Fruit fly (Drosophila melanogaster) whole organism, embryonic: ENCODE data around the gene CG5928.

ENCODE experiments used
- Asciz ChIP-seq: fragments of 200-800 bp; sonication (Bioruptor generic); optimal IDR thresholded peaks from 2 replicates; lab custom pipeline; 2017; ENCODE audit warnings: missing biosample characterization, mild to moderate bottlenecking, missing genetic modification characterization, missing genetic modification reagents
- C15 ChIP-seq: fragments of 200-800 bp; sonication (Bioruptor generic); IDR thresholded peaks from 3 replicates; pipeline ENCODE4 v1.3.6; 2022; ENCODE audit warnings: missing biosample characterization, missing genetic modification characterization
- CG11398 ChIP-seq: fragments of 200-800 bp; sonication (Bioruptor generic); optimal IDR thresholded peaks from 2 replicates; lab custom pipeline; 2016; ENCODE audit warnings: missing biosample characterization, missing genetic modification characterization
- CG12659 ChIP-seq: fragments of 200-800 bp; sonication (Bioruptor generic); optimal IDR thresholded peaks from 3 replicates; lab custom pipeline; 2017; ENCODE audit warnings: mild to moderate bottlenecking, missing biosample characterization, missing genetic modification reagents, missing genetic modification characterization
- CG13287 ChIP-seq: fragments of 200-800 bp; sonication (Bioruptor generic); IDR thresholded peaks from 2 replicates; pipeline ENCODE4 v1.3.6; 2022; ENCODE audit warnings: missing biosample characterization, missing genetic modification characterization; ENCODE audit not compliant: partially characterized antibody
- CG14014 ChIP-seq: fragments of 200-800 bp; sonication (Bioruptor generic); IDR thresholded peaks from 2 replicates; pipeline ENCODE4 v1.3.6; 2022; ENCODE audit warnings: missing biosample characterization, missing genetic modification characterization
- CG14860 ChIP-seq: fragments of 200-800 bp; sonication (Bioruptor generic); IDR thresholded peaks from 3 replicates; pipeline ENCODE4 v1.3.6; 2022; ENCODE audit warnings: missing biosample characterization, missing genetic modification characterization; ENCODE audit not compliant: partially characterized antibody
- CG15696 ChIP-seq: fragments of 200-800 bp; sonication (Bioruptor generic); optimal IDR thresholded peaks from 2 replicates; lab custom pipeline; 2019; ENCODE audit warnings: missing biosample characterization, mild to moderate bottlenecking, missing genetic modification characterization, moderate library complexity
- CG1647 ChIP-seq: fragments of 200-800 bp; sonication (Bioruptor generic); optimal IDR thresholded peaks from 3 replicates; lab custom pipeline; 2016; ENCODE audit warnings: missing biosample characterization, missing genetic modification characterization
- CG17328 ChIP-seq: fragments of 200-800 bp; sonication (Bioruptor generic); IDR thresholded peaks from 2 replicates; pipeline ENCODE4 v1.3.6; 2022; ENCODE audit warnings: missing biosample characterization, missing genetic modification characterization
- CG30020 ChIP-seq: fragments of 200-800 bp; optimal IDR thresholded peaks from 2 replicates; lab custom pipeline; 2019; ENCODE audit warnings: missing biosample characterization, mild to moderate bottlenecking, missing genetic modification characterization, moderate library complexity
- CG30403 ChIP-seq: fragments of 200-800 bp; sonication (Bioruptor generic); optimal IDR thresholded peaks from 3 replicates; lab custom pipeline; 2016; ENCODE audit warnings: missing biosample characterization, missing genetic modification characterization
- CG31441 ChIP-seq: fragments of 200-800 bp; sonication (Bioruptor generic); IDR thresholded peaks from 2 replicates; pipeline ENCODE4 v1.3.6; 2022; ENCODE audit warnings: missing biosample characterization, missing genetic modification characterization
- CG3726 ChIP-seq: fragments of 200-800 bp; sonication (Bioruptor generic); IDR thresholded peaks from 3 replicates; pipeline ENCODE4, ENCODE4 v1.3.6; 2022; ENCODE audit warnings: missing biosample characterization, missing genetic modification characterization
- CG6765 ChIP-seq: fragments of 200-800 bp; sonication (Bioruptor generic); optimal IDR thresholded peaks from 3 replicates; lab custom pipeline; 2017; ENCODE audit warnings: missing biosample characterization, mild to moderate bottlenecking, missing genetic modification characterization
- CG6813 ChIP-seq: fragments of 200-800 bp; sonication (Bioruptor generic); optimal IDR thresholded peaks from 2 replicates; lab custom pipeline; 2017; ENCODE audit warnings: missing biosample characterization, missing genetic modification characterization, mild to moderate bottlenecking, moderate library complexity, missing genetic modification reagents
- CG9609 ChIP-seq: fragments of 200-800 bp; sonication (Bioruptor generic); optimal IDR thresholded peaks from 3 replicates; lab custom pipeline; 2016; ENCODE audit warnings: missing biosample characterization, missing genetic modification characterization
- Dref ChIP-seq: fragments of 200-800 bp; sonication (Bioruptor generic); IDR thresholded peaks from 2 replicates; pipeline ENCODE4 v1.3.6; 2022; ENCODE audit warnings: missing biosample characterization, missing genetic modification characterization
- Fer3 ChIP-seq: fragments of 200-800 bp; sonication (Bioruptor generic); optimal IDR thresholded peaks from 2 replicates; lab custom pipeline; 2018; ENCODE audit warnings: missing biosample characterization, mild to moderate bottlenecking, missing genetic modification characterization, moderate library complexity
- GATAe ChIP-seq: fragments of 200-800 bp; sonication (Bioruptor generic); conservative IDR thresholded peaks from 2 replicates; pipeline ENCODE4 v1.3.6; 2022; ENCODE audit warnings: missing biosample characterization, missing genetic modification characterization
- Hr3 ChIP-seq: fragments of 200-800 bp; sonication (Bioruptor generic); optimal IDR thresholded peaks from 3 replicates; lab custom pipeline; 2016; ENCODE audit warnings: missing biosample characterization, missing genetic modification characterization
- Jarid2 ChIP-seq: fragments of 200-800 bp; sonication (Bioruptor generic); optimal IDR thresholded peaks from 3 replicates; lab custom pipeline; 2017; ENCODE audit warnings: mild to moderate bottlenecking, missing biosample characterization, missing genetic modification reagents, missing genetic modification characterization
- Kr ChIP-seq: fragments of 200-800 bp; sonication (Bioruptor generic); optimal IDR thresholded peaks from 2 replicates; lab custom pipeline; 2017; ENCODE audit warnings: missing biosample characterization, mild to moderate bottlenecking, missing genetic modification characterization
- Mes4 ChIP-seq: fragments of 200-800 bp; sonication (Bioruptor generic); optimal IDR thresholded peaks from 2 replicates; lab custom pipeline; 2016; ENCODE audit warnings: missing biosample characterization, missing genetic modification characterization
- Nf-YA ChIP-seq: fragments of 200-800 bp; sonication (Bioruptor generic); IDR thresholded peaks from 2 replicates; pipeline ENCODE4 v1.3.6; 2022; ENCODE audit warnings: missing biosample characterization, missing genetic modification characterization
- Opbp ChIP-seq: fragments of 200-800 bp; sonication (Bioruptor generic); IDR thresholded peaks from 3 replicates; pipeline ENCODE4 v1.3.6; 2022; ENCODE audit warnings: missing biosample characterization, missing genetic modification characterization; ENCODE audit not compliant: partially characterized antibody
- PHDP ChIP-seq: fragments of 200-800 bp; sonication (Bioruptor generic); optimal IDR thresholded peaks from 3 replicates; lab custom pipeline; 2018; ENCODE audit warnings: missing biosample characterization, mild to moderate bottlenecking, missing genetic modification characterization, moderate library complexity
- Tbp ChIP-seq: fragments of >200 bp; optimal IDR thresholded peaks from 2 replicates; lab custom pipeline; 2018; ENCODE audit warnings: missing biosample characterization, missing genetic modification characterization
- al ChIP-seq: fragments of 200-800 bp; sonication (Bioruptor generic); IDR thresholded peaks from 2 replicates; pipeline ENCODE4 v1.3.6; 2022; ENCODE audit warnings: missing biosample characterization, missing genetic modification characterization
- bsh ChIP-seq, 2 experiments: fragments of 200-800 bp; sonication (Bioruptor generic); optimal IDR thresholded peaks; 2 replicates each; lab custom pipeline; 2017 to 2018; ENCODE audit warnings: mild to moderate bottlenecking in 2 of 2, missing biosample characterization in 2 of 2, missing genetic modification characterization in 2 of 2, moderate library complexity in 1 of 2
- btn ChIP-seq: fragments of 200-800 bp; sonication (Bioruptor generic); optimal IDR thresholded peaks from 2 replicates; lab custom pipeline; 2016; ENCODE audit warnings: missing biosample characterization, missing genetic modification characterization
- da ChIP-seq: fragments of 200-800 bp; sonication (Bioruptor generic); optimal IDR thresholded peaks from 2 replicates; lab custom pipeline; 2016; ENCODE audit warnings: missing biosample characterization, missing genetic modification characterization
- dysf ChIP-seq: fragments of 200-800 bp; sonication (Bioruptor generic); IDR thresholded peaks from 3 replicates; pipeline ENCODE4 v1.3.6; 2022; ENCODE audit warnings: missing biosample characterization, missing genetic modification characterization
- ewg ChIP-seq: fragments of 200-800 bp; sonication (Bioruptor generic); optimal IDR thresholded peaks from 3 replicates; lab custom pipeline; 2017; ENCODE audit warnings: mild to moderate bottlenecking, missing biosample characterization, missing genetic modification reagents, missing genetic modification characterization
- gro ChIP-seq: fragments of 200-800 bp; sonication (Bioruptor generic); optimal IDR thresholded peaks from 2 replicates; lab custom pipeline; 2016; ENCODE audit warnings: missing biosample characterization, missing genetic modification characterization
- h ChIP-seq: fragments of >200 bp; optimal IDR thresholded peaks from 2 replicates; lab custom pipeline; 2017
- ham ChIP-seq: fragments of 200-800 bp; sonication (Bioruptor generic); IDR thresholded peaks from 2 replicates; pipeline ENCODE4 v1.3.6; 2022; ENCODE audit warnings: missing biosample characterization, missing genetic modification characterization
- jigr1 ChIP-seq: fragments of 200-800 bp; sonication (Bioruptor generic); IDR thresholded peaks from 3 replicates; pipeline ENCODE4 v1.3.6; 2022; ENCODE audit warnings: missing biosample characterization, missing genetic modification characterization
- org-1 ChIP-seq: fragments of 200-800 bp; sonication (Bioruptor generic); optimal IDR thresholded peaks from 2 replicates; lab custom pipeline; 2017; ENCODE audit warnings: missing biosample characterization, missing genetic modification characterization
- pho ChIP-seq: fragments of 200-800 bp; sonication (Bioruptor generic); optimal IDR thresholded peaks from 2 replicates; lab custom pipeline; 2016; ENCODE audit warnings: missing biosample characterization, missing genetic modification characterization
- pnt ChIP-seq: fragments of 200-800 bp; sonication (Bioruptor generic); optimal IDR thresholded peaks from 3 replicates; lab custom pipeline; 2016; ENCODE audit warnings: missing biosample characterization, missing genetic modification characterization
- prd ChIP-seq, 3 experiments: fragments of >200 bp in 2 of 3; fragments of 200-800 bp in 1 of 3; sonication (Bioruptor generic) in 1 of 3; optimal IDR thresholded peaks in 2 of 3; IDR thresholded peaks in 1 of 3; 2 replicates in 2 of 3; 3 replicates in 1 of 3; pipeline versions ENCODE4 v1.3.6 to Lab custom; 2017 to 2022; ENCODE audit warnings: missing biosample characterization in 1 of 3, missing genetic modification characterization in 1 of 3
- pzg ChIP-seq: fragments of 200-800 bp; sonication (Bioruptor generic); optimal IDR thresholded peaks from 3 replicates; lab custom pipeline; 2018; ENCODE audit warnings: missing biosample characterization, mild to moderate bottlenecking, missing genetic modification characterization, moderate library complexity
- ranshi ChIP-seq: fragments of 200-800 bp; sonication (Bioruptor generic); IDR thresholded peaks from 2 replicates; pipeline ENCODE4 v1.3.6; 2022; ENCODE audit warnings: missing biosample characterization, missing genetic modification characterization
- stwl ChIP-seq: fragments of 200-800 bp; sonication (Bioruptor generic); optimal IDR thresholded peaks from 3 replicates; lab custom pipeline; 2018; ENCODE audit warnings: missing biosample characterization, mild to moderate bottlenecking, missing genetic modification characterization, moderate library complexity
- tll ChIP-seq, 2 experiments: fragments of 200-800 bp in 1 of 2; fragments of >200 bp in 1 of 2; sonication (Bioruptor generic) in 1 of 2; optimal IDR thresholded peaks; 2 replicates each; lab custom pipeline; 2017 to 2019; ENCODE audit warnings: missing biosample characterization in 2 of 2, missing genetic modification characterization in 2 of 2, mild to moderate bottlenecking in 1 of 2, moderate library complexity in 1 of 2
- unpg ChIP-seq: fragments of 200-800 bp; sonication (Bioruptor generic); optimal IDR thresholded peaks from 3 replicates; lab custom pipeline; 2018; ENCODE audit warnings: missing biosample characterization, mild to moderate bottlenecking, missing genetic modification characterization, moderate library complexity
- wek ChIP-seq: fragments of 200-800 bp; sonication (Bioruptor generic); optimal IDR thresholded peaks from 3 replicates; lab custom pipeline; 2018; ENCODE audit warnings: missing biosample characterization, mild to moderate bottlenecking, missing genetic modification characterization, moderate library complexity
- zen2 ChIP-seq: fragments of 200-800 bp; sonication (Bioruptor generic); IDR thresholded peaks from 3 replicates; pipeline ENCODE4 v1.3.6; 2022; ENCODE audit warnings: missing biosample characterization, missing genetic modification characterization; ENCODE audit not compliant: partially characterized antibody

CG5928 gene

dm6 chrX:6067281-6068008 lies at the start of gene CG5928 (continued):
- TF ChIP-seq CG6813 (GFP tag; lab: Kevin White, UChicago) (no peak), ham (GFP tag; lab: Robert Waterston, UW) (no peak), CG30020 (tag; lab: Kevin White, UChicago) (no peak), CG14014 (GFP tag; lab: Robert Waterston, UW) (no peak), ewg (no peak), Asciz (GFP tag; lab: Kevin White, UChicago) (peak; percentile 17), ranshi (GFP tag; lab: Robert Waterston, UW) (0 out of 2 replicates have a peak, but pooled peaks have one; percentile 14), stwl (tag; lab: Kevin White, UChicago) (no peak), GATAe (no peak), zen2 (no peak), Hr3 (GFP tag; lab: Kevin White, UChicago) (no peak), unpg (GFP tag; lab: Kevin White, UChicago) (peak; percentile 10), Opbp (GFP tag; lab: Robert Waterston, UW) (no peak), C15 (no peak), jigr1 (no peak), org-1 (no peak), Nf-YA (GFP tag; lab: Robert Waterston, UW) (no peak), Dref (GFP tag; lab: Robert Waterston, UW) (no peak), CG1647 (GFP tag; lab: Kevin White, UChicago) (no peak), pzg (GFP tag; lab: Kevin White, UChicago) (no peak), Tbp (no peak), CG14860 (GFP tag; lab: Robert Waterston, UW) (no peak), al (GFP tag; lab: Robert Waterston, UW) (no peak), CG3726 (GFP tag; lab: Robert Waterston, UW) (no peak), wek (GFP tag; lab: Kevin White, UChicago) (no peak), CG30403 (GFP tag; lab: Kevin White, UChicago) (peak; percentile 35), Mes4 (GFP tag; lab: Kevin White, UChicago) (no peak), dysf (GFP tag; lab: Robert Waterston, UW) (peak; percentile 44; the same call in 2 of the 3 replicates), Fer3 (tag; lab: Kevin White, UChicago) (peak; percentile 17), pnt (no peak), pho (GFP tag; lab: Kevin White, UChicago) (no peak), h (lab: Kevin White, UChicago) (no peak), btn (GFP tag; lab: Kevin White, UChicago) (no peak), Jarid2 (GFP tag; lab: Kevin White, UChicago) (no peak), CG11398 (no peak), da (GFP tag; lab: Kevin White, UChicago) (no peak), CG15696 (tag; lab: Kevin White, UChicago) (no peak), CG13287 (GFP tag; lab: Robert Waterston, UW) (no peak), PHDP (tag; lab: Kevin White, UChicago) (peak; percentile 17), bsh (GFP tag; optimal IDR thresholded peaks at IDR 0.05; lab: Kevin White, UChicago) (no peak), CG31441 (peak; percentile 57), CG12659 (peak; percentile 1), CG9609 (GFP tag; lab: Kevin White, UChicago) (no peak), CG17328 (GFP tag; lab: Robert Waterston, UW) (no peak), Kr (GFP tag; lab: Kevin White, UChicago) (no peak), tll (GFP tag; optimal IDR thresholded peaks at IDR 0.05; lab: Kevin White, UChicago) (no peak), gro (no peak), CG6765 (peak; percentile 5), prd (optimal IDR thresholded peaks at IDR 0.05; lab: Kevin White, UChicago) (no peak), prd (GFP tag; IDR thresholded peaks at IDR 0.05; lab: Robert Waterston, UW) (peak; percentile 54; the same call in 1 of the 3 replicates)
